Worm (Caenorhabditis elegans) whole organism, young adult: Measurements from ENCODE around the gene ule-4.
"Not testable (repeated sequence)": the region's sequence is repeated elsewhere in the genome, so short reads cannot be mapped to it uniquely, and the experiment has no call there.

Experiments
- F33H1.4 ChIP-seq: fragments of 200-800 bp; sonication (Bioruptor generic); IDR thresholded peaks from 2 replicates; pipeline ENCODE4 v1.3.6; 2022; ENCODE audit warnings: missing genetic modification reagents, missing genetic modification characterization, missing compliant biosample characterization
- F55B11.4 ChIP-seq: sonication (generic microtip); optimal IDR thresholded peaks from 2 replicates; lab custom pipeline; 2016; ENCODE audit warnings: missing compliant biosample characterization, missing genetic modification characterization, borderline replicate concordance; ENCODE audit not compliant: insufficient read depth
- ZK185.1 ChIP-seq: sonication (generic microtip); optimal IDR thresholded peaks from 2 replicates; lab custom pipeline; 2016; ENCODE audit warnings: mild to moderate bottlenecking, missing genetic modification characterization, missing compliant biosample characterization; ENCODE audit not compliant: poor library complexity, severe bottlenecking
- attf-6 ChIP-seq: fragments of 200-800 bp; sonication (Bioruptor generic); IDR thresholded peaks from 2 replicates; pipeline ENCODE4 v1.3.6; 2022; ENCODE audit warnings: missing genetic modification reagents, missing genetic modification characterization, missing compliant biosample characterization
- ceh-40 ChIP-seq: fragments of 200-800 bp; sonication (Bioruptor generic); IDR thresholded peaks from 2 replicates; pipeline ENCODE4 v1.3.6; 2022; ENCODE audit warnings: missing genetic modification characterization, missing compliant biosample characterization
- ceh-91 ChIP-seq: fragments of 200-800 bp; sonication (Bioruptor generic); IDR thresholded peaks from 2 replicates; pipeline ENCODE4 v1.3.6; 2022; ENCODE audit warnings: missing genetic modification reagents, missing genetic modification characterization, missing compliant biosample characterization
- rcor-1 ChIP-seq: fragments of 200-800 bp; sonication (Bioruptor generic); IDR thresholded peaks from 2 replicates; pipeline ENCODE4 v1.3.6; 2022; ENCODE audit warnings: missing genetic modification reagents, missing genetic modification characterization, missing compliant biosample characterization
- rec-8 ChIP-seq, 2 experiments: sonication (generic microtip); optimal IDR thresholded peaks; 2 replicates each; lab custom pipeline; 2016; ENCODE audit warnings: mild to moderate bottlenecking in 2 of 2, missing genetic modification characterization in 2 of 2, missing genetic modification reagents in 2 of 2, missing genotype in 2 of 2, missing biosample characterization in 1 of 2, missing compliant biosample characterization in 1 of 2, moderate library complexity in 1 of 2
- repo-1 ChIP-seq: sonication (generic microtip); optimal IDR thresholded peaks from 2 replicates; lab custom pipeline; 2017; ENCODE audit warnings: mild to moderate bottlenecking, missing genetic modification characterization, missing compliant biosample characterization
- sdz-38 ChIP-seq: sonication (generic microtip); optimal IDR thresholded peaks from 2 replicates; lab custom pipeline; 2016; ENCODE audit warnings: missing genotype, missing genetic modification characterization, missing compliant biosample characterization
- snpc-4 ChIP-seq, 5 experiments: fragments of 150-350 bp in 1 of 5; sonication (generic microtip) in 4 of 5; optimal IDR thresholded peaks; 2 replicates each; lab custom pipeline; 2014 to 2018; ENCODE audit warnings: missing genetic modification characterization in 5 of 5, missing biosample characterization in 3 of 5, antibody characterized with exemption in 2 of 5, mild to moderate bottlenecking in 2 of 5, missing compliant biosample characterization in 2 of 5, missing genotype in 2 of 5, moderate library complexity in 2 of 5, missing genetic modification reagents in 1 of 5
- sptf-2 ChIP-seq: fragments of 200-800 bp; sonication (Bioruptor generic); optimal IDR thresholded peaks from 2 replicates; lab custom pipeline; 2018; ENCODE audit warnings: mild to moderate bottlenecking, missing genetic modification characterization, missing compliant biosample characterization

ce11 chrIV:13651411-13651810 is 4.0 kb upstream of the ule-4 start, which contains the start of gene C08F11.12:
- TF ChIP-seq sdz-38 (tag; lab: Kevin White, UChicago); rec-8 (tag; optimal IDR thresholded peaks at IDR 0.05; lab: Kevin White, UChicago); ceh-40 (GFP tag; lab: Robert Waterston, UW); ZK185.1 (tag; lab: Kevin White, UChicago); repo-1 (tag; lab: Kevin White, UChicago); F55B11.4 (tag; lab: Kevin White, UChicago); attf-6 (GFP tag; lab: Robert Waterston, UW); rcor-1 (GFP tag; lab: Robert Waterston, UW); ceh-91 (GFP tag; lab: Robert Waterston, UW); sptf-2 (GFP tag; lab: Kevin White, UChicago); F33H1.4 (GFP tag; lab: Robert Waterston, UW); snpc-4 (GFP tag; optimal IDR thresholded peaks at IDR 0.05; lab: Kevin White, UChicago); snpc-4 (tag; optimal IDR thresholded peaks at IDR 0.05; lab: Kevin White, UChicago): not testable (repeated sequence)
